Worm (Caenorhabditis elegans): ENCODE data around the gene msd-4.

msd-4 gene

ce11 chrIII:4881955-4882354 lies 13.4 kb upstream of the msd-4 start:
- TF ChIP-seq ceh-43 (GFP tag; optimal IDR thresholded peaks at IDR 0.05): no peak
- TF ChIP-seq ztf-11 (tag; optimal IDR thresholded peaks at IDR 0.05): no peak
- TF ChIP-seq mls-2 (tag; optimal IDR thresholded peaks at IDR 0.05): no peak
- TF ChIP-seq mep-1 (tag; optimal IDR thresholded peaks at IDR 0.05): no peak
- no peak for TF ChIP-seq drap-1 (GFP tag; optimal IDR thresholded peaks at IDR 0.05)
- TF ChIP-seq ham-2 (GFP tag; optimal IDR thresholded peaks at IDR 0.05): no peak
- no peak for TF ChIP-seq ces-1 (GFP tag; optimal IDR thresholded peaks at IDR 0.05)
- TF ChIP-seq nhr-12 (tag; optimal IDR thresholded peaks at IDR 0.05): no peak
- no peak for TF ChIP-seq unc-62 (GFP tag; optimal IDR thresholded peaks at IDR 0.05)
- no peak for TF ChIP-seq snpc-4 (tag; optimal IDR thresholded peaks at IDR 0.05)
- no peak for TF ChIP-seq hlh-1 (tag; optimal IDR thresholded peaks at IDR 0.05)
- no peak for TF ChIP-seq lsy-2 (tag; optimal IDR thresholded peaks at IDR 0.05)
- TF ChIP-seq elt-1 (tag; optimal IDR thresholded peaks at IDR 0.05; ENCODE audit: borderline replicate concordance, insufficient read depth): no peak
- no peak for TF ChIP-seq M03D4.4 (tag; optimal IDR thresholded peaks at IDR 0.05)
- TF ChIP-seq ceh-83 (GFP tag; optimal IDR thresholded peaks at IDR 0.05): no peak

- TF ChIP-seq unc-39 (tag; optimal IDR thresholded peaks at IDR 0.05) (no peak), drap-1 (GFP tag; optimal IDR thresholded peaks at IDR 0.05) (no peak), elt-1 (tag; optimal IDR thresholded peaks at IDR 0.05; ENCODE audit: borderline replicate concordance, insufficient read depth) (no peak), ceh-39 (tag; optimal IDR thresholded peaks at IDR 0.05) (no peak), ceh-43 (GFP tag; optimal IDR thresholded peaks at IDR 0.05) (no peak), lsy-2 (tag; optimal IDR thresholded peaks at IDR 0.05) (no peak), nhr-76 (tag; optimal IDR thresholded peaks at IDR 0.05) (no peak), ceh-83 (GFP tag; optimal IDR thresholded peaks at IDR 0.05) (no peak), sptf-1 (tag; optimal IDR thresholded peaks at IDR 0.05) (no peak), lin-13 (tag; optimal IDR thresholded peaks at IDR 0.05) (no peak), tbx-8 (GFP tag; optimal IDR thresholded peaks at IDR 0.05) (no peak), mep-1 (tag; optimal IDR thresholded peaks at IDR 0.05) (no peak), mab-5 (tag; optimal IDR thresholded peaks at IDR 0.05) (no peak), flh-1 (GFP tag; optimal IDR thresholded peaks at IDR 0.05) (no peak), ces-1 (GFP tag; optimal IDR thresholded peaks at IDR 0.05) (no peak), hlh-1 (tag; optimal IDR thresholded peaks at IDR 0.05) (no peak), nhr-28 (tag; optimal IDR thresholded peaks at IDR 0.05) (no peak)
Measured at ce11 chrIII:4879445-4879844, 10.9 kb upstream of the msd-4 start, which contains the start of gene C35D10.1. Gene C35D10.1, plus strand, starts transcription at chrIII:4879745.

ce11 chrIII:4878281-4878680 lies 9.7 kb upstream of the msd-4 start, which contains the start of the genes tost-1 and arx-6:
Gene tost-1, minus strand, starts transcription at chrIII:4878311.
Gene arx-6, plus strand, starts transcription at chrIII:4878658.
- TF ChIP-seq ztf-11 (tag; optimal IDR thresholded peaks at IDR 0.05): no peak
- TF ChIP-seq unc-39 (tag; optimal IDR thresholded peaks at IDR 0.05): no peak
- TF ChIP-seq nhr-28 (tag; optimal IDR thresholded peaks at IDR 0.05): no peak
- TF ChIP-seq tbx-8 (GFP tag; optimal IDR thresholded peaks at IDR 0.05): no peak
- TF ChIP-seq elt-1 (tag; optimal IDR thresholded peaks at IDR 0.05; ENCODE audit: borderline replicate concordance, insufficient read depth): no peak
- no peak for TF ChIP-seq nhr-12 (tag; optimal IDR thresholded peaks at IDR 0.05)
- TF ChIP-seq mls-2 (tag; optimal IDR thresholded peaks at IDR 0.05): no peak
- TF ChIP-seq unc-120 (tag; optimal IDR thresholded peaks at IDR 0.05; ENCODE audit: poor library complexity, severe bottlenecking): no peak
- TF ChIP-seq zip-8 (tag; optimal IDR thresholded peaks at IDR 0.05): no peak
- TF ChIP-seq flh-1 (GFP tag; optimal IDR thresholded peaks at IDR 0.05): no peak
- no peak for TF ChIP-seq cnd-1 (tag; optimal IDR thresholded peaks at IDR 0.05)
- no peak for TF ChIP-seq nhr-76 (tag; optimal IDR thresholded peaks at IDR 0.05)
- TF ChIP-seq ceh-43 (GFP tag; optimal IDR thresholded peaks at IDR 0.05): no peak
- no peak for TF ChIP-seq mab-5 (tag; optimal IDR thresholded peaks at IDR 0.05)
- no peak for TF ChIP-seq hlh-1 (tag; optimal IDR thresholded peaks at IDR 0.05)
- TF ChIP-seq sem-2 (GFP tag; optimal IDR thresholded peaks at IDR 0.05): no peak
- TF ChIP-seq unc-62 (GFP tag; optimal IDR thresholded peaks at IDR 0.05): no peak
- TF ChIP-seq pha-4 (tag; optimal IDR thresholded peaks at IDR 0.05): peak; percentile 19
- TF ChIP-seq bed-3 (GFP tag; optimal IDR thresholded peaks at IDR 0.05): no peak
- peak; percentile 50 for TF ChIP-seq mep-1 (tag; optimal IDR thresholded peaks at IDR 0.05)
- peak; percentile 37 for TF ChIP-seq lsy-2 (tag; optimal IDR thresholded peaks at IDR 0.05)
- TF ChIP-seq ceh-83 (GFP tag; optimal IDR thresholded peaks at IDR 0.05): no peak
- no peak for TF ChIP-seq lin-13 (tag; optimal IDR thresholded peaks at IDR 0.05)

- no peak for TF ChIP-seq nhr-237 (tag; optimal IDR thresholded peaks at IDR 0.05)
- peak; percentile 21 for TF ChIP-seq ces-1 (GFP tag; optimal IDR thresholded peaks at IDR 0.05)
Measured at ce11 chrIII:4875663-4876062, 7.1 kb upstream of the msd-4 start.

DNA sequence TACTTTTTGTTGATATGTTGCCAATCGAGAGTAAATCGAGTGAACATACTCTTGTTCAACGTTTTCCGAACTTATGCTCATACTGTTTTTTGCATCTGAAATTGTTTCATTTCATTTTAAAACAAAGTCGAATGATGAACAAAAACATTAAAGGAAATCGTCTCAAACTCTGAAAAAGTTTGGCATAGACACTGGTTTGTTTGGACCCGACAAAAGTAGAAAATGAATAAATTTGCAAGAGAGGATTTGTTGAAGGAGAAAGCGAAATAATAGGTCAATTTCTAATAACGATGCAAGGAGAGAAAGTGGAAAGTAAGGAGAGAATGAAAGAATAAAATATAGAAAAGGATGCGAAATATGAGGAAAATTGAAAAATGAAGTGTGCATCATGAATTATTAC lies 6.1 kb upstream of the msd-4 start, which contains the start of gene C35D10.12:
TSS of gene C35D10.12 (minus strand) at position 101 of the 400 bp plus-strand sequence.
- TF ChIP-seq tbx-8 (GFP tag; optimal IDR thresholded peaks at IDR 0.05) (no peak), ces-1 (GFP tag; optimal IDR thresholded peaks at IDR 0.05) (no peak)
